Fruit fly (Drosophila melanogaster) whole organism, pupa: Measurements from ENCODE around the gene VhaM9.7-b.

Source experiments
- CG12605 ChIP-seq: fragments of 200-800 bp; sonication (Bioruptor generic); IDR thresholded peaks from 2 replicates; pipeline ENCODE4 v1.3.6; 2022; ENCODE audit warnings: missing biosample characterization, missing genetic modification characterization
- CG14655 ChIP-seq: fragments of 200-800 bp; sonication (Bioruptor generic); optimal IDR thresholded peaks from 3 replicates; lab custom pipeline; 2017; ENCODE audit warnings: mild to moderate bottlenecking, missing biosample characterization, missing genetic modification reagents, missing genetic modification characterization
- CG15710 ChIP-seq: fragments of 200-800 bp; sonication (Bioruptor generic); optimal IDR thresholded peaks from 2 replicates; lab custom pipeline; 2018; ENCODE audit warnings: missing biosample characterization, mild to moderate bottlenecking, missing genetic modification characterization, moderate library complexity
- CG17806 ChIP-seq: fragments of 200-800 bp; sonication (Bioruptor generic); optimal IDR thresholded peaks from 2 replicates; lab custom pipeline; 2018; ENCODE audit warnings: missing biosample characterization, mild to moderate bottlenecking, missing genetic modification characterization, moderate library complexity
- CG32121 ChIP-seq: fragments of 200-800 bp; sonication (Bioruptor generic); IDR thresholded peaks from 2 replicates; pipeline ENCODE4 v1.3.6; 2022; ENCODE audit warnings: missing biosample characterization, missing genetic modification characterization
- CG4496 ChIP-seq: fragments of 200-800 bp; sonication (Bioruptor generic); IDR thresholded peaks from 3 replicates; pipeline ENCODE4 v1.3.6; 2022; ENCODE audit warnings: missing biosample characterization, missing genetic modification characterization
- Pif1A ChIP-seq: fragments of 200-800 bp; sonication (Bioruptor generic); optimal IDR thresholded peaks from 3 replicates; lab custom pipeline; 2016; ENCODE audit warnings: missing biosample characterization, missing genetic modification characterization
- fd96Ca ChIP-seq: fragments of 200-800 bp; sonication (Bioruptor generic); IDR thresholded peaks from 3 replicates; pipeline ENCODE4 v1.3.6; 2022; ENCODE audit warnings: missing biosample characterization, missing genetic modification characterization
- gl ChIP-seq: fragments of 200-800 bp; sonication (Bioruptor generic); optimal IDR thresholded peaks from 2 replicates; lab custom pipeline; 2018; ENCODE audit warnings: missing biosample characterization, mild to moderate bottlenecking, missing genetic modification characterization

DNA sequence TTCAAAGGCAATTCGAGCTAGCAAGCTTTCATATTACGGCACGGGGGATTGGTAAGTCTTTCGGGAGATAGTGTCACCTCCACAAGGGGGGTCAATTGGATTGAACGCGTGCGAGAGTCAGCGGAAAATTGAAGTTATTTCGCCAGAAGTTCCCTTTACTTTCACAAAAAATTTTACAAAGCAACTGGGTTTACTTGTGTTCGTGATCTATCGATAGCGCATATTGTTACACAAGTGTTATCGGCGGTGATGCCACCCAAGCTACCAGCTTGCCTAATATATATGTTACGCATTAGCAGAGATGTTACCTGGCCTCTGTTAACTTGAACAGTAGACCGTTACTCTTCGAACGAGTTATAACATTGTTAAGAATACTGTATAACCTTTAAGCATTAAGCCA lies 15.1 kb downstream of the VhaM9.7-b start, which contains the start of gene Wnk:
- TF ChIP-seq CG12605 (GFP tag; lab: Robert Waterston, UW) (no peak), CG15710 (tag; lab: Kevin White, UChicago) (no peak), Pif1A (GFP tag; lab: Kevin White, UChicago) (no peak), gl (tag; lab: Kevin White, UChicago) (no peak), CG14655 (no peak), CG4496 (GFP tag; lab: Robert Waterston, UW) (no peak), CG32121 (GFP tag; lab: Robert Waterston, UW) (no peak), fd96Ca (GFP tag; lab: Robert Waterston, UW) (no peak), CG17806 (tag; lab: Kevin White, UChicago) (no peak)
